Worm (Caenorhabditis elegans) whole organism, mixed stage, embryonic: Measurements from ENCODE around the gene F32D8.11.

Source experiments
- bed-3 ChIP-seq: fragments of 200-800 bp; sonication (Bioruptor generic); optimal IDR thresholded peaks from 3 replicates; lab custom pipeline; 2018; ENCODE audit warnings: mild to moderate bottlenecking, missing genetic modification characterization, moderate library complexity, missing compliant biosample characterization
- ceh-39 ChIP-seq: fragments of 150-350 bp; optimal IDR thresholded peaks from 2 replicates; lab custom pipeline; 2014; ENCODE audit warnings: missing biosample characterization, missing genetic modification characterization
- ceh-43 ChIP-seq: fragments of 200-800 bp; sonication (Bioruptor generic); optimal IDR thresholded peaks from 2 replicates; lab custom pipeline; 2018; ENCODE audit warnings: mild to moderate bottlenecking, missing genetic modification characterization, moderate library complexity, missing compliant biosample characterization
- ceh-83 ChIP-seq: fragments of 200-800 bp; sonication (Bioruptor generic); optimal IDR thresholded peaks from 2 replicates; lab custom pipeline; 2018; ENCODE audit warnings: mild to moderate bottlenecking, missing genetic modification characterization, missing compliant biosample characterization
- ces-1 ChIP-seq: fragments of 150-350 bp; optimal IDR thresholded peaks from 2 replicates; lab custom pipeline; 2014; ENCODE audit warnings: missing biosample characterization, missing genetic modification reagents, missing genetic modification characterization
- cnd-1 ChIP-seq: fragments of 200-800 bp; sonication (Bioruptor generic); optimal IDR thresholded peaks from 2 replicates; lab custom pipeline; 2018; ENCODE audit warnings: mild to moderate bottlenecking, missing genetic modification characterization, missing compliant biosample characterization
- elt-1 ChIP-seq: sonication (generic microtip); optimal IDR thresholded peaks from 2 replicates; lab custom pipeline; 2017; ENCODE audit warnings: missing genetic modification characterization, mild to moderate bottlenecking, missing compliant biosample characterization, antibody characterized with exemption, moderate library complexity, borderline replicate concordance; ENCODE audit not compliant: insufficient read depth
- elt-3 ChIP-seq: fragments of 150-350 bp; optimal IDR thresholded peaks from 2 replicates; lab custom pipeline; 2014; ENCODE audit warnings: missing biosample characterization, missing genetic modification characterization
- flh-1 ChIP-seq: fragments of 200-800 bp; sonication (Bioruptor generic); optimal IDR thresholded peaks from 2 replicates; lab custom pipeline; 2018; ENCODE audit warnings: mild to moderate bottlenecking, missing genetic modification characterization, moderate library complexity, missing compliant biosample characterization
- ham-2 ChIP-seq: fragments of 200-800 bp; sonication (Bioruptor generic); optimal IDR thresholded peaks from 2 replicates; lab custom pipeline; 2018; ENCODE audit warnings: mild to moderate bottlenecking, missing genetic modification characterization, missing compliant biosample characterization
- hlh-1 ChIP-seq: fragments of 150-350 bp; optimal IDR thresholded peaks from 2 replicates; lab custom pipeline; 2014; ENCODE audit warnings: missing biosample characterization, missing genetic modification reagents, missing genetic modification characterization
- lin-13 ChIP-seq: fragments of 150-350 bp; optimal IDR thresholded peaks from 2 replicates; lab custom pipeline; 2014; ENCODE audit warnings: missing biosample characterization, missing genetic modification characterization
- lin-32 ChIP-seq: fragments of 200-800 bp; sonication (Bioruptor generic); optimal IDR thresholded peaks from 2 replicates; lab custom pipeline; 2018; ENCODE audit warnings: mild to moderate bottlenecking, missing genetic modification characterization, missing compliant biosample characterization
- lsy-2 ChIP-seq: fragments of 150-350 bp; optimal IDR thresholded peaks from 2 replicates; lab custom pipeline; 2014; ENCODE audit warnings: missing biosample characterization, missing genetic modification characterization
- mls-2 ChIP-seq: sonication (generic microtip); optimal IDR thresholded peaks from 2 replicates; lab custom pipeline; 2016; ENCODE audit warnings: mild to moderate bottlenecking, missing genetic modification characterization, moderate library complexity, missing compliant biosample characterization
- nhr-12 ChIP-seq: fragments of 150-350 bp; optimal IDR thresholded peaks from 2 replicates; lab custom pipeline; 2014; ENCODE audit warnings: missing biosample characterization, missing genetic modification characterization
- nhr-2 ChIP-seq: fragments of 150-350 bp; optimal IDR thresholded peaks from 2 replicates; lab custom pipeline; 2014; ENCODE audit warnings: missing biosample characterization, missing genetic modification characterization
- nhr-237 ChIP-seq: fragments of 150-350 bp; optimal IDR thresholded peaks from 2 replicates; lab custom pipeline; 2014; ENCODE audit warnings: missing biosample characterization, missing genetic modification characterization
- nhr-28 ChIP-seq: fragments of 150-350 bp; optimal IDR thresholded peaks from 2 replicates; lab custom pipeline; 2014; ENCODE audit warnings: missing biosample characterization, missing genetic modification characterization
- nhr-76 ChIP-seq: sonication (generic microtip); optimal IDR thresholded peaks from 2 replicates; lab custom pipeline; 2017; ENCODE audit warnings: missing biosample characterization, missing genetic modification characterization
- pha-4 ChIP-seq: fragments of 150-350 bp; optimal IDR thresholded peaks from 2 replicates; lab custom pipeline; 2018; ENCODE audit warnings: missing biosample characterization, missing genetic modification reagents, missing genetic modification characterization
- snpc-4 ChIP-seq: fragments of 150-350 bp; optimal IDR thresholded peaks from 2 replicates; lab custom pipeline; 2014; ENCODE audit warnings: missing biosample characterization, missing genetic modification characterization
- sptf-1 ChIP-seq: sonication (generic microtip); optimal IDR thresholded peaks from 2 replicates; lab custom pipeline; 2017; ENCODE audit warnings: mild to moderate bottlenecking, missing genetic modification characterization, moderate library complexity, missing compliant biosample characterization
- tbx-8 ChIP-seq: fragments of 200-800 bp; sonication (Bioruptor generic); optimal IDR thresholded peaks from 2 replicates; lab custom pipeline; 2018; ENCODE audit warnings: mild to moderate bottlenecking, missing genetic modification characterization, moderate library complexity, missing compliant biosample characterization
- unc-120 ChIP-seq: sonication (generic microtip); optimal IDR thresholded peaks from 2 replicates; lab custom pipeline; 2017; ENCODE audit warnings: missing genetic modification characterization, missing compliant biosample characterization; ENCODE audit not compliant: poor library complexity, severe bottlenecking
- unc-39 ChIP-seq: fragments of 150-350 bp; optimal IDR thresholded peaks from 2 replicates; lab custom pipeline; 2014; ENCODE audit warnings: missing biosample characterization, missing genetic modification characterization
- unc-62 ChIP-seq: fragments of 150-350 bp; optimal IDR thresholded peaks from 2 replicates; lab custom pipeline; 2014; ENCODE audit warnings: missing biosample characterization, missing genetic modification reagents, missing genetic modification characterization
- ztf-11 ChIP-seq: fragments of 150-350 bp; optimal IDR thresholded peaks from 2 replicates; lab custom pipeline; 2014; ENCODE audit warnings: missing biosample characterization, missing genetic modification characterization

Gene F32D8.11

ce11 chrV:10890980-10891379, 2.0 kb upstream of the F32D8.11 start, which contains the start of gene F32D8.12:
TSS of gene F32D8.12 (minus strand) at chrV:10891027.
- TF ChIP-seq lsy-2 (tag; lab: Kevin White, UChicago) (no peak), nhr-2 (no peak), ceh-39 (tag; lab: Kevin White, UChicago) (no peak), snpc-4 (no peak), cnd-1 (tag; lab: Kevin White, UChicago) (no peak), ztf-11 (tag; lab: Kevin White, UChicago) (no peak), elt-1 (tag; lab: Kevin White, UChicago) (no peak), ceh-83 (no peak)
- TF ChIP-seq, all 35 proteins: peak for 0

- TF ChIP-seq lin-13 = no peak
- TF ChIP-seq sptf-1 (tag; lab: Kevin White, UChicago) = no peak
- TF ChIP-seq ham-2 (GFP tag; lab: Kevin White, UChicago) = no peak
- TF ChIP-seq ceh-39 (tag; lab: Kevin White, UChicago) = no peak
- no peak for TF ChIP-seq ceh-83
- TF ChIP-seq nhr-12 (tag; lab: Kevin White, UChicago) = no peak
- no peak for TF ChIP-seq elt-3 (tag; lab: Kevin White, UChicago)
- TF ChIP-seq hlh-1 (tag; lab: Kevin White, UChicago) = no peak
- TF ChIP-seq nhr-2 = no peak
- TF ChIP-seq unc-120 = no peak
- TF ChIP-seq nhr-76 (tag; lab: Kevin White, UChicago) = no peak
- no peak for TF ChIP-seq flh-1 (GFP tag; lab: Kevin White, UChicago)
- TF ChIP-seq nhr-28 (tag; lab: Kevin White, UChicago) = no peak
- no peak for TF ChIP-seq mls-2 (tag; lab: Kevin White, UChicago)
- TF ChIP-seq pha-4 = no peak
Observed at ce11 chrV:10889774-10890173, 838 bp upstream of the F32D8.11 start.

- TF ChIP-seq ztf-11 (tag; lab: Kevin White, UChicago) (no peak), ces-1 (GFP tag; lab: Kevin White, UChicago) (no peak), lsy-2 (tag; lab: Kevin White, UChicago) (no peak), nhr-237 (tag; lab: Kevin White, UChicago) (no peak), nhr-2 (no peak)
Observed at ce11 chrV:10888153-10888552, 783 bp downstream of the F32D8.11 start.

- no peak for TF ChIP-seq ztf-11 (tag; lab: Kevin White, UChicago)
- no peak for TF ChIP-seq unc-62 (GFP tag; lab: Kevin White, UChicago)
- no peak for TF ChIP-seq flh-1 (GFP tag; lab: Kevin White, UChicago)
- TF ChIP-seq nhr-2 = no peak
- no peak for TF ChIP-seq bed-3 (GFP tag; lab: Kevin White, UChicago)
- TF ChIP-seq nhr-76 (tag; lab: Kevin White, UChicago) = no peak
- no peak for TF ChIP-seq ceh-43 (GFP tag; lab: Kevin White, UChicago)
- no peak for TF ChIP-seq nhr-12 (tag; lab: Kevin White, UChicago)
- no peak for TF ChIP-seq elt-3 (tag; lab: Kevin White, UChicago)
- TF ChIP-seq unc-39 = no peak
Observed at ce11 chrV:10887564-10887963, 1.4 kb downstream of the F32D8.11 start.

DNA sequence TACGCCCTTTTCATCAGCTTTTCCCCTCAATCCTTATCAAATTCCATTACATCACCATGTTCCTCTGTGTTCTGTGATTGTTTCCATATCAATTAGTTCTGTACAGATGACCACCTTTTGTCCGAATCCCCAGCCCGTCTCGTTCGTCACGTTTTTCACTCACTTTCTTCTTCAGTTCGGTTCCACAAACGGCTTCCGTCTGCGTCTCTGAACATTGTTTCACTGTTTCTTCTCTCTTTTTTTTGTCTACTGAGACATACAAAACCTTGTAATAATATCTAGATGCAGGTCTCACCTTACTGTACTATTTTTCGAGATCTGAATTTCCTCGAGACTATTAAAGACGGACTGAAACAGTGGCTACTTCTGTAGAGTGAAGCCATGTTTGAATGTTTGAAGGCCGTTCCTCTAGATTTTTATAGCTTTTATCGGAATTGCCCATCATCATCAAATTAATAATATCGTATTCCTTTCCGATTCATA, 2.5 kb downstream of the F32D8.11 start, which contains the start of gene F32D8.3:
Gene F32D8.3, plus strand, starts transcription at position 433 of the 483 bp plus-strand sequence.
- TF ChIP-seq tbx-8 (GFP tag; lab: Kevin White, UChicago) (no peak), nhr-12 (tag; lab: Kevin White, UChicago) (no peak)

ce11 chrV:10883478-10883877, 5.5 kb downstream of the F32D8.11 start, which contains the start of gene F32D8.2:
TSS of gene F32D8.2 (plus strand) at chrV:10883778.
- TF ChIP-seq lin-32 (GFP tag; lab: Kevin White, UChicago) (no peak), ceh-83 (no peak), tbx-8 (GFP tag; lab: Kevin White, UChicago) (no peak), unc-39 (no peak), lin-13 (no peak), nhr-237 (tag; lab: Kevin White, UChicago) (no peak)
